Fruit fly (Drosophila melanogaster) whole organism, prepupa: ENCODE measurements around the gene CG3036.
A peak's percentile ranks its signal among the peaks of the same experiment; 100 is the strongest.

Source experiments
- CG3032 ChIP-seq: fragments of 200-800 bp; optimal IDR thresholded peaks from 2 replicates; lab custom pipeline; 2019; ENCODE audit warnings: missing biosample characterization, mild to moderate bottlenecking, missing genetic modification characterization, moderate library complexity
- Lpt ChIP-seq: fragments of 200-800 bp; sonication (Bioruptor generic); optimal IDR thresholded peaks from 3 replicates; lab custom pipeline; 2016; ENCODE audit warnings: missing biosample characterization, missing genetic modification characterization
- fd85E ChIP-seq: fragments of 200-800 bp; sonication (Bioruptor generic); optimal IDR thresholded peaks from 3 replicates; lab custom pipeline; 2016; ENCODE audit warnings: missing biosample characterization, missing genetic modification characterization
- lz ChIP-seq: fragments of 200-800 bp; sonication (Bioruptor generic); optimal IDR thresholded peaks from 3 replicates; lab custom pipeline; 2016; ENCODE audit warnings: missing biosample characterization, missing genetic modification characterization

DNA sequence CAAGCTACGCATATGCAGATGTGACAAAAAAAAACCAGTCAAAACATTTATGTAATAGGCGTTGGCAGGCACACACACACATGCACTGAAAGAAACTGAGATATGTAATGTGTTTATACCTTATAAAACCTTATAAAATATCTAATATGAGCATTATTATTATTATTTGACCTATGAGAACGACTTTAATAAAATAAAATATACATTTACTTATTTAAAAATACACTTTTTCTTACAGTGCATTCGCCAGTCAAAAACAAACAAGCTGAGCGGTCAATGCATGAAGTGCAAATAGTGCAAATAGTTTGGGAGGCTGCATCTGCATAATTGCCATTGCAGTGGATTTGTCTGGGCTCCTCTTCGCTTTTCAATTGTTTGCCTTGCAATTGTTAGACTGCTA lies 16.1 kb downstream of the CG3036 start:
- TF ChIP-seq lz (GFP tag; lab: Kevin White, UChicago) (no peak), CG3032 (tag; lab: Kevin White, UChicago) (no peak), Lpt (GFP tag; lab: Kevin White, UChicago) (peak; percentile 20), fd85E (GFP tag; lab: Kevin White, UChicago) (no peak)
